Fruit fly (Drosophila melanogaster): ENCODE measurements around the gene Vha68-2.

DNA sequence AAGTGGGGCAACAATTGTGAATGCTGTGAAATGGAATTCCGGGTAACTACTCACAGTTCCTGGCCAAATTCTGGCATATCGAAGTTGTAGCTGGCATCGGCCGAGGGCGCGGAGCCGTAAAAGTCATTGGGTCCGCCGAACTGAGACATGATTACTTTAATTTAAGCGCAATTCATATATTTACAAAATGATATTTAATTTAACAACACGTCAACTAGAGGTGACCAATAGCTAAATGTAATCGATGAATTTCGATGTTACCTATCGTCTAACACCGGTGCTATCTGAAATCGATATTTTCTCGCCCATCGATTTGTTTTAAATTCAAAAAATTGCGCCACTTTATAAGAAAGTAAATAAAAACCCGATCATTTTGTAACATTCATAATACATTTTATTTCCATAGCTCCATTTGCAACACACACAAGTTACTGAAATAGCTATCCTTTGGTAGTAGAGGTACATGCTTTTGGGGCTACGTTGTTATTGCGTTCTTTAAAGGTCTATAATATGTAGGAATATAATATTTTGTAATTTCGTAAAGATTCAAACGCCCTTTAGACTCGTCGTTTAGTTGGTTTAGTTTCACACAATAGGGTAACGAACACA, 26.4 kb downstream of the Vha68-2 start, which contains the start of gene Yip1d1:
- TF ChIP-seq acj6 (GFP tag; optimal IDR thresholded peaks at IDR 0.05) = no peak
- no peak for TF ChIP-seq CG3032 (tag; optimal IDR thresholded peaks at IDR 0.05)
- TF ChIP-seq salr (GFP tag; optimal IDR thresholded peaks at IDR 0.05) = no peak
- no peak for TF ChIP-seq vri (GFP tag; optimal IDR thresholded peaks at IDR 0.05)

Measured in whole organism, prepupa.